Worm (Caenorhabditis elegans) whole organism, L4 larva: ENCODE data around the gene B0416.5.

Experiments
- R02D3.7 ChIP-seq: fragments of 150-350 bp; sonication (generic microtip); optimal IDR thresholded peaks from 3 replicates; lab custom pipeline; 2014; ENCODE audit warnings: missing biosample characterization, missing genetic modification characterization
- lir-3 ChIP-seq: sonication (generic microtip); optimal IDR thresholded peaks from 2 replicates; lab custom pipeline; 2016; ENCODE audit warnings: mild to moderate bottlenecking, missing genetic modification characterization, missing compliant biosample characterization

DNA sequence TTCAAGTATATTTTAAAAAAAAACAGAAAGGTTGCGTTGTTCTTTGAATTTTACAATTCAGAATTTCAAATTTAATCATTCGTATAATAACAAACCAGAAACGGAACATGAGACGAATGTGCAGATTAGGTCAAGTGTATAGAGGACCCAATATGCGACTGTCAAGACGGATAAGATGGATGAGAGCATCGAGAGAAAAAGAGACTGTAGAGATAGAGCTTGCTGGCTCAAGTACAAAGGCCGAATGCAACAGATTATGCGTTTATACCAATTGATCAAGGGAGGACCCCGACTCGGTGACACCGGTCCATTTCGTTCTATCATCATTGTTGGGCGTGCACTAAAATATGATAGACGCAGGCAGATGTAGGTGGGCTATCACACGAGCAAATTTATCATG is 40.3 kb downstream of the B0416.5 start:
- TF ChIP-seq lir-3 (tag; lab: Kevin White, UChicago) (no peak), R02D3.7 (tag; lab: Kevin White, UChicago) (no peak)
